Fruit fly (Drosophila melanogaster) whole organism, embryonic: Measurements from ENCODE around the gene CG14664.

Experiments used
- Bdp1 ChIP-seq: fragments of 200-800 bp; sonication (Bioruptor generic); optimal IDR thresholded peaks from 3 replicates; lab custom pipeline; 2016; ENCODE audit warnings: missing biosample characterization, missing genetic modification characterization
- CG10979 ChIP-seq: fragments of 200-800 bp; sonication (Bioruptor generic); optimal IDR thresholded peaks from 2 replicates; lab custom pipeline; 2018; ENCODE audit warnings: missing biosample characterization, mild to moderate bottlenecking, missing genetic modification characterization, moderate library complexity
- CG11560 ChIP-seq: fragments of 200-800 bp; sonication (Bioruptor generic); IDR thresholded peaks from 3 replicates; pipeline ENCODE4 v1.3.6; 2022; ENCODE audit warnings: missing biosample characterization, missing genetic modification characterization
- CG12155 ChIP-seq: fragments of 200-800 bp; sonication (Bioruptor generic); optimal IDR thresholded peaks from 3 replicates; lab custom pipeline; 2016; ENCODE audit warnings: missing biosample characterization, missing genetic modification characterization
- CG13287 ChIP-seq: fragments of 200-800 bp; sonication (Bioruptor generic); IDR thresholded peaks from 2 replicates; pipeline ENCODE4 v1.3.6; 2022; ENCODE audit warnings: missing biosample characterization, missing genetic modification characterization; ENCODE audit not compliant: partially characterized antibody
- CG13894 ChIP-seq: fragments of 200-800 bp; sonication (Bioruptor generic); optimal IDR thresholded peaks from 3 replicates; lab custom pipeline; 2018; ENCODE audit warnings: missing biosample characterization, mild to moderate bottlenecking, missing genetic modification characterization, moderate library complexity
- CG14710 ChIP-seq: fragments of 200-800 bp; sonication (Bioruptor generic); optimal IDR thresholded peaks from 3 replicates; lab custom pipeline; 2019; ENCODE audit warnings: missing biosample characterization, mild to moderate bottlenecking, missing genetic modification characterization, moderate library complexity
- CG15011 ChIP-seq: fragments of 200-800 bp; sonication (Bioruptor generic); optimal IDR thresholded peaks from 3 replicates; lab custom pipeline; 2018; ENCODE audit warnings: missing biosample characterization, mild to moderate bottlenecking, missing genetic modification characterization
- CG15269 ChIP-seq: fragments of 200-800 bp; sonication (Bioruptor generic); optimal IDR thresholded peaks from 2 replicates; lab custom pipeline; 2018; ENCODE audit warnings: missing biosample characterization, mild to moderate bottlenecking, missing genetic modification characterization, moderate library complexity
- CG2712 ChIP-seq: fragments of 200-800 bp; optimal IDR thresholded peaks from 3 replicates; lab custom pipeline; 2019; ENCODE audit warnings: missing biosample characterization, mild to moderate bottlenecking, missing genetic modification characterization, moderate library complexity
- CG32532 ChIP-seq: fragments of 200-800 bp; sonication (Bioruptor generic); IDR thresholded peaks from 2 replicates; pipeline ENCODE4 v1.3.6; 2022; ENCODE audit warnings: missing biosample characterization, missing genetic modification characterization
- CG34224 ChIP-seq: fragments of 200-800 bp; sonication (Bioruptor generic); IDR thresholded peaks from 3 replicates; pipeline ENCODE4 v1.3.6; 2022; ENCODE audit warnings: missing biosample characterization, missing genetic modification characterization; ENCODE audit not compliant: partially characterized antibody
- CG4617 ChIP-seq: fragments of 200-800 bp; sonication (Bioruptor generic); optimal IDR thresholded peaks from 3 replicates; lab custom pipeline; 2016; ENCODE audit warnings: missing biosample characterization, missing genetic modification characterization, borderline replicate concordance
- CG6254 ChIP-seq: fragments of 200-800 bp; sonication (Bioruptor generic); optimal IDR thresholded peaks from 3 replicates; lab custom pipeline; 2017; ENCODE audit warnings: mild to moderate bottlenecking, missing biosample characterization, missing genetic modification reagents, missing genetic modification characterization
- CG6654 ChIP-seq: fragments of 200-800 bp; sonication (Bioruptor generic); optimal IDR thresholded peaks from 2 replicates; lab custom pipeline; 2017; ENCODE audit warnings: missing biosample characterization, mild to moderate bottlenecking, missing genetic modification characterization
- CG8359 ChIP-seq: fragments of 200-800 bp; sonication (Bioruptor generic); optimal IDR thresholded peaks from 2 replicates; lab custom pipeline; 2017; ENCODE audit warnings: missing biosample characterization, mild to moderate bottlenecking, missing genetic modification characterization, borderline replicate concordance
- Dll ChIP-seq: fragments of 200-800 bp; sonication (Bioruptor generic); IDR thresholded peaks from 4 replicates; pipeline ENCODE4 v1.3.6; 2022; ENCODE audit warnings: missing biosample characterization, missing genetic modification characterization; ENCODE audit not compliant: partially characterized antibody
- Doc3 ChIP-seq: fragments of 200-800 bp; sonication (Bioruptor generic); IDR thresholded peaks from 3 replicates; pipeline ENCODE4 v1.3.6; 2022; ENCODE audit warnings: missing biosample characterization, missing genetic modification characterization; ENCODE audit not compliant: partially characterized antibody
- Drgx ChIP-seq: fragments of 200-800 bp; sonication (Bioruptor generic); IDR thresholded peaks from 2 replicates; pipeline ENCODE4 v1.3.6; 2022; ENCODE audit warnings: missing biosample characterization, missing genetic modification characterization
- Fer1 ChIP-seq: fragments of 200-800 bp; sonication (Bioruptor generic); optimal IDR thresholded peaks from 2 replicates; lab custom pipeline; 2017; ENCODE audit warnings: missing biosample characterization, mild to moderate bottlenecking, missing genetic modification characterization
- HLHmδ ChIP-seq: fragments of 200-800 bp; sonication (Bioruptor generic); optimal IDR thresholded peaks from 2 replicates; lab custom pipeline; 2018; ENCODE audit warnings: missing biosample characterization, mild to moderate bottlenecking, missing genetic modification characterization, moderate library complexity
- Lhr ChIP-seq: fragments of 200-800 bp; sonication (Bioruptor generic); optimal IDR thresholded peaks from 3 replicates; lab custom pipeline; 2017; ENCODE audit warnings: mild to moderate bottlenecking, missing biosample characterization, missing genetic modification reagents, missing genetic modification characterization
- Max ChIP-seq: fragments of 200-800 bp; sonication (Bioruptor generic); optimal IDR thresholded peaks from 2 replicates; lab custom pipeline; 2016; ENCODE audit warnings: missing biosample characterization, mild to moderate bottlenecking, missing genetic modification characterization
- Med ChIP-seq: fragments of 200-800 bp; sonication (Bioruptor generic); peaks from one replicate; lab custom pipeline; 2016; ENCODE audit warnings: missing biosample characterization, missing genetic modification characterization, mild to moderate bottlenecking, inconsistent platforms, moderate library complexity
- Mrtf ChIP-seq: fragments of 200-800 bp; sonication (Bioruptor generic); IDR thresholded peaks from 3 replicates; pipeline ENCODE4 v1.3.6; 2022; ENCODE audit warnings: missing biosample characterization, missing genetic modification characterization
- Myb ChIP-seq: fragments of 200-800 bp; sonication (Bioruptor generic); optimal IDR thresholded peaks from 2 replicates; lab custom pipeline; 2016; ENCODE audit warnings: missing biosample characterization, missing genetic modification characterization
- Nf-YC ChIP-seq: fragments of 200-800 bp; optimal IDR thresholded peaks from 3 replicates; lab custom pipeline; 2019; ENCODE audit warnings: missing biosample characterization, mild to moderate bottlenecking, missing genetic modification characterization, moderate library complexity
- Taf1 ChIP-seq: fragments of 200-800 bp; sonication (Bioruptor generic); IDR thresholded peaks from 2 replicates; pipeline ENCODE4 v1.3.6; 2022; ENCODE audit warnings: missing biosample characterization, missing genetic modification characterization
- Xrp1 ChIP-seq: fragments of 200-800 bp; sonication (Bioruptor generic); IDR thresholded peaks from 2 replicates; pipeline ENCODE4 v1.3.6; 2022; ENCODE audit warnings: missing biosample characterization, missing genetic modification characterization
- ac ChIP-seq: fragments of 200-800 bp; sonication (Bioruptor generic); optimal IDR thresholded peaks from 3 replicates; lab custom pipeline; 2017; ENCODE audit warnings: missing biosample characterization, mild to moderate bottlenecking, missing genetic modification characterization
- bsh ChIP-seq, 2 experiments: fragments of 200-800 bp; sonication (Bioruptor generic); optimal IDR thresholded peaks; 2 replicates each; lab custom pipeline; 2017 to 2018; ENCODE audit warnings: mild to moderate bottlenecking in 2 of 2, missing biosample characterization in 2 of 2, missing genetic modification characterization in 2 of 2, moderate library complexity in 1 of 2
- chif ChIP-seq, 2 experiments: fragments of 200-800 bp; sonication (Bioruptor generic); optimal IDR thresholded peaks; 3 replicates each; lab custom pipeline; 2016; ENCODE audit warnings: missing biosample characterization in 2 of 2, missing genetic modification characterization in 2 of 2
- emc ChIP-seq: fragments of 200-800 bp; sonication (Bioruptor generic); optimal IDR thresholded peaks from 2 replicates; lab custom pipeline; 2016; ENCODE audit warnings: missing biosample characterization, missing genetic modification characterization
- grau ChIP-seq: fragments of 200-800 bp; optimal IDR thresholded peaks from 3 replicates; lab custom pipeline; 2019; ENCODE audit warnings: missing biosample characterization, mild to moderate bottlenecking, missing genetic modification characterization, moderate library complexity
- grn ChIP-seq: fragments of 200-800 bp; sonication (Bioruptor generic); optimal IDR thresholded peaks from 3 replicates; lab custom pipeline; 2017; ENCODE audit warnings: missing biosample characterization, missing genetic modification characterization
- her ChIP-seq: fragments of 200-800 bp; sonication (Bioruptor generic); optimal IDR thresholded peaks from 2 replicates; lab custom pipeline; 2016; ENCODE audit warnings: missing biosample characterization, missing genetic modification characterization
- jing ChIP-seq: fragments of 200-800 bp; sonication (Bioruptor generic); optimal IDR thresholded peaks from 2 replicates; lab custom pipeline; 2018; ENCODE audit warnings: missing biosample characterization, mild to moderate bottlenecking, missing genetic modification characterization
- kay ChIP-seq: fragments of 200-800 bp; sonication (Bioruptor generic); optimal IDR thresholded peaks from 2 replicates; lab custom pipeline; 2016; ENCODE audit warnings: missing biosample characterization, missing genetic modification characterization
- lab ChIP-seq: fragments of 200-800 bp; sonication (Bioruptor generic); optimal IDR thresholded peaks from 3 replicates; lab custom pipeline; 2017; ENCODE audit warnings: missing biosample characterization, missing genetic modification characterization, mild to moderate bottlenecking, moderate library complexity, missing genetic modification reagents
- nau ChIP-seq: fragments of 200-800 bp; sonication (Bioruptor generic); optimal IDR thresholded peaks from 3 replicates; lab custom pipeline; 2017; ENCODE audit warnings: missing biosample characterization, mild to moderate bottlenecking, missing genetic modification characterization, missing genetic modification reagents
- nom ChIP-seq: fragments of 200-800 bp; sonication (Bioruptor generic); optimal IDR thresholded peaks from 2 replicates; lab custom pipeline; 2017; ENCODE audit warnings: missing biosample characterization, missing genetic modification characterization, mild to moderate bottlenecking, moderate library complexity, missing genetic modification reagents
- pb ChIP-seq: fragments of 200-800 bp; sonication (Bioruptor generic); optimal IDR thresholded peaks from 3 replicates; lab custom pipeline; 2016; ENCODE audit warnings: missing biosample characterization, missing genetic modification characterization
- pros ChIP-seq: fragments of 200-800 bp; sonication (Bioruptor generic); optimal IDR thresholded peaks from 3 replicates; lab custom pipeline; 2019; ENCODE audit warnings: missing biosample characterization, mild to moderate bottlenecking, missing genetic modification characterization, moderate library complexity
- row ChIP-seq: fragments of 200-800 bp; sonication (Bioruptor generic); IDR thresholded peaks from 3 replicates; pipeline ENCODE4 v1.3.6; 2022; ENCODE audit warnings: missing biosample characterization, missing genetic modification characterization
- seq ChIP-seq: fragments of 200-800 bp; sonication (Bioruptor generic); IDR thresholded peaks from 2 replicates; pipeline ENCODE4 v1.3.6; 2022; ENCODE audit warnings: missing biosample characterization, missing genetic modification characterization
- sob ChIP-seq: fragments of 200-800 bp; sonication (Bioruptor generic); IDR thresholded peaks from 2 replicates; pipeline ENCODE4 v1.3.6; 2022; ENCODE audit warnings: missing biosample characterization, missing genetic modification characterization
- stwl ChIP-seq: fragments of 200-800 bp; sonication (Bioruptor generic); optimal IDR thresholded peaks from 3 replicates; lab custom pipeline; 2018; ENCODE audit warnings: missing biosample characterization, mild to moderate bottlenecking, missing genetic modification characterization, moderate library complexity
- sug ChIP-seq: fragments of 200-800 bp; optimal IDR thresholded peaks from 2 replicates; lab custom pipeline; 2019; ENCODE audit warnings: missing biosample characterization, mild to moderate bottlenecking, missing genetic modification characterization, moderate library complexity
- tll ChIP-seq, 2 experiments: fragments of 200-800 bp in 1 of 2; fragments of >200 bp in 1 of 2; sonication (Bioruptor generic) in 1 of 2; optimal IDR thresholded peaks; 2 replicates each; lab custom pipeline; 2017 to 2019; ENCODE audit warnings: missing biosample characterization in 2 of 2, missing genetic modification characterization in 2 of 2, mild to moderate bottlenecking in 1 of 2, moderate library complexity in 1 of 2

The CG14664 gene

DNA sequence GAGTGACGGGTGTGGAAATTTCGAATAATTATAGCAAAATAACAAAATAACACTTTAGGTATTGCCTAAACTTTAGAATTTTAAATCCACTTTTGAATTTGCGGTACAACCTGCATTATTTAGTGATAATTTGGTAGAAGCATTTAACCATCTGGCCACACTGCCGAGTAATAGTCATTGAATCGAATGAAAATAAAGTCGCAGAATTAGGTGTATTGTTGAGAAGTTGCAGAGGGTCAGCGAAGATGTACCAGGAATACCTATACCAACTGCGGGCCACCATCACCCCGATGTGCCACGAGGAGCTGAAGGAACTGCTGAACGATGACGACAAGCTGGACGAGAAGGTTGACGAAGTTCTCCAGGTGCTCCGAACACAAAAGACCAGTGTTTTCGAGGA, 2.1 kb downstream of the CG14664 start, which contains the start of gene Vps37B (continued):
- no peak for TF ChIP-seq Doc3 (GFP tag; lab: Robert Waterston, UW)
- TF ChIP-seq CG32532 (GFP tag; lab: Robert Waterston, UW): no peak
- TF ChIP-seq CG12155: no peak
- peak; percentile 1 for TF ChIP-seq nom
- TF ChIP-seq CG14710 (tag; lab: Kevin White, UChicago): peak; percentile 23
- TF ChIP-seq CG34224 (GFP tag; lab: Robert Waterston, UW): peak; percentile 28; the same call in 1 of the 3 replicates
- TF ChIP-seq tll (GFP tag; optimal IDR thresholded peaks at IDR 0.05; lab: Kevin White, UChicago): no peak
- TF ChIP-seq Med (GFP tag; lab: Kevin White, UChicago): peak; percentile 21
- TF ChIP-seq Myb: peak; percentile 75
- TF ChIP-seq jing (GFP tag; lab: Kevin White, UChicago): no peak
- peak; percentile 21; the same call in 1 of the 4 replicates for TF ChIP-seq Dll (GFP tag; lab: Robert Waterston, UW)
- TF ChIP-seq CG13287 (GFP tag; lab: Robert Waterston, UW): peak; percentile 31; the same call in 1 of the 2 replicates
- TF ChIP-seq grau (tag; lab: Kevin White, UChicago): no peak
- TF ChIP-seq emc (GFP tag; lab: Kevin White, UChicago): no peak
- TF ChIP-seq kay (GFP tag; lab: Kevin White, UChicago): peak; percentile 27

DNA sequence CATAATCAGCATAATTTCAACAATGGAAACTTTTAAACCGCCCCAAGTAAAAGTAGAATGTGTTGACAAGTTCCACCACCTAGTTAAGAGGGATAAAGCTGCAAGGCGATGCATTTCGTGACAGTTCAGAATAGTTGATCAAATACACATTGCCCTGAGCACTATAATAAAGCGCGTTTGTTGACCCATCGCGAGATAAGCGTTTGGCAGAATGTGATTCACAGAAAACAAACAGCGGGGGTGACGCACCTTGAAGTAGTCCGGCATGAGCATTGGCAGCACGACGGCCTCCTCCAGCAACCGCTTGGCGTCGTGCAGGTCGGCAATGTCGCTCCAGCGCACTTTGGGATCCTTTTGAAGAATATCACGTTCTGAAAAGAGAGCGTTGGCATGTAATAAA, 5.5 kb downstream of the CG14664 start:
- TF ChIP-seq Bdp1 (GFP tag; lab: Kevin White, UChicago) (no peak), CG15269 (no peak), Fer1 (GFP tag; lab: Kevin White, UChicago) (no peak), sug (tag; lab: Kevin White, UChicago) (peak; percentile 12), CG13894 (no peak), her (GFP tag; lab: Kevin White, UChicago) (no peak), Max (GFP tag; lab: Kevin White, UChicago) (no peak), Lhr (GFP tag; lab: Kevin White, UChicago) (no peak), HLHmδ (GFP tag; lab: Kevin White, UChicago) (peak; percentile 11), Taf1 (GFP tag; lab: Robert Waterston, UW) (no peak), nau (GFP tag; lab: Kevin White, UChicago) (no peak), pros (GFP tag; lab: Kevin White, UChicago) (no peak), grn (GFP tag; lab: Kevin White, UChicago) (no peak), pb (GFP tag; lab: Kevin White, UChicago) (no peak), CG15011 (GFP tag; lab: Kevin White, UChicago) (no peak), CG6254 (GFP tag; lab: Kevin White, UChicago) (no peak), CG8359 (no peak), chif (GFP tag; optimal IDR thresholded peaks at IDR 0.05; lab: Kevin White, UChicago) (no peak), sob (no peak), bsh (GFP tag; optimal IDR thresholded peaks at IDR 0.05; lab: Kevin White, UChicago) (no peak), row (GFP tag; lab: Robert Waterston, UW) (no peak), seq (GFP tag; lab: Robert Waterston, UW) (no peak), Xrp1 (GFP tag; lab: Robert Waterston, UW) (peak; percentile 21; the same call in 1 of the 2 replicates), CG6654 (GFP tag; lab: Kevin White, UChicago) (no peak), Nf-YC (tag; lab: Kevin White, UChicago) (no peak), CG11560 (tag; lab: Robert Waterston, UW) (no peak), CG4617 (no peak), Mrtf (GFP tag; lab: Robert Waterston, UW) (no peak), Drgx (GFP tag; lab: Robert Waterston, UW) (0 out of 2 replicates have a peak, but pooled peaks have one; percentile 8), lab (GFP tag; lab: Kevin White, UChicago) (peak; percentile 23), CG2712 (tag; lab: Kevin White, UChicago) (peak; percentile 47), CG10979 (no peak), stwl (tag; lab: Kevin White, UChicago) (no peak), ac (GFP tag; lab: Kevin White, UChicago) (no peak)
